Worm (Caenorhabditis elegans): Measurements from ENCODE around the gene dhs-23.

- TF ChIP-seq ceh-34 (tag; optimal IDR thresholded peaks at IDR 0.05) (no peak), ceh-31 (tag; optimal IDR thresholded peaks at IDR 0.05) (no peak), pha-4 (tag; optimal IDR thresholded peaks at IDR 0.05) (no peak), ama-1 (optimal IDR thresholded peaks at IDR 0.05) (no peak), sdc-2 (tag; optimal IDR thresholded peaks at IDR 0.05) (no peak), elt-4 (tag; optimal IDR thresholded peaks at IDR 0.05) (no peak), che-1 (tag; optimal IDR thresholded peaks at IDR 0.05) (no peak), nfya-1 (tag; optimal IDR thresholded peaks at IDR 0.05) (no peak), fax-1 (tag; optimal IDR thresholded peaks at IDR 0.05) (no peak), unc-86 (tag; optimal IDR thresholded peaks at IDR 0.05) (no peak), rnt-1 (tag; optimal IDR thresholded peaks at IDR 0.05) (no peak)
Observed at ce11 chrV:15423601-15424000, 42.6 kb downstream of the dhs-23 start, which contains the start of gene fbxa-104.
